Worm (Caenorhabditis elegans) whole organism, young adult: ENCODE measurements around the gene ttr-45.

Experiments
- lin-35 ChIP-seq, 3 experiments: fragments of 150-350 bp in 2 of 3; sonication (generic microtip) in 1 of 3; optimal IDR thresholded peaks; 2 replicates each; lab custom pipeline; 2014 to 2018; ENCODE audit warnings: missing biosample characterization in 3 of 3, missing genetic modification characterization in 3 of 3, missing genetic modification reagents in 3 of 3
- ztf-28 ChIP-seq: fragments of 200-800 bp; sonication (Bioruptor generic); IDR thresholded peaks from 2 replicates; pipeline ENCODE4 v1.3.6; 2022; ENCODE audit warnings: missing genetic modification reagents, missing genetic modification characterization, missing compliant biosample characterization

DNA sequence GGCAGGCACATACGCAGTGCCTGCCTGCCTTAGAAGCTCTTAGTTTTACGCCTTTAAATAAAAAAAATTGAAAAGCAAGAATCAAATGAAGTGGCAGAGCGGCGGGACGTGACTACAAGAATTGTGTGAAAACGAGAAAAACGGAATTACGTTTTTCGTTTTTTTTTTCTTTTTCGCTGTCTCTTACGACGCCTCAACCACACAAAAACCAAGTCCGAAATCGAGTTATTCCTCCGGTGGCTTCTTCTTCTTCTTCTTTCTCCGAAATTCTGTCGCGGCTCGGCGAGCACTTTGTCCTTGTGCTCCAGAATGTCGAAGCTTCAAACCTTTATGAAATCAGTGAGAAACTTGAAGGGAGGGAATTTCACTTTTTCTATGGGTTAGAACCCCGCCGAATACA, 33.4 kb upstream of the ttr-45 start:
- TF ChIP-seq lin-35 (GFP tag; optimal IDR thresholded peaks at IDR 0.05; lab: Kevin White, UChicago): no peak
- TF ChIP-seq ztf-28 (GFP tag; lab: Robert Waterston, UW): no peak
